Worm (Caenorhabditis elegans) whole organism, young adult: ENCODE data around the gene B0454.26.

ENCODE experiments used
- C17E4.6 ChIP-seq: fragments of 200-800 bp; sonication (Bioruptor generic); IDR thresholded peaks from 2 replicates; pipeline ENCODE4 v1.3.6; 2022; ENCODE audit warnings: missing genetic modification reagents, missing genetic modification characterization, missing compliant biosample characterization
- F10E7.11 ChIP-seq: sonication (generic microtip); optimal IDR thresholded peaks from 2 replicates; lab custom pipeline; 2017; ENCODE audit warnings: mild to moderate bottlenecking, missing genetic modification characterization, moderate library complexity, missing compliant biosample characterization
- F23B12.7 ChIP-seq: sonication (generic microtip); optimal IDR thresholded peaks from 2 replicates; lab custom pipeline; 2017; ENCODE audit warnings: missing genetic modification characterization, mild to moderate bottlenecking, missing compliant biosample characterization, antibody characterized with exemption, moderate library complexity; ENCODE audit not compliant: insufficient read depth
- K12H6.12 ChIP-seq: fragments of 200-800 bp; sonication (Bioruptor generic); optimal IDR thresholded peaks from 2 replicates; lab custom pipeline; 2018; ENCODE audit warnings: mild to moderate bottlenecking, missing genetic modification characterization, missing compliant biosample characterization
- T07F8.4 ChIP-seq: sonication (generic microtip); optimal IDR thresholded peaks from 2 replicates; lab custom pipeline; 2016; ENCODE audit warnings: mild to moderate bottlenecking, missing genetic modification characterization, moderate library complexity, missing compliant biosample characterization
- T26A5.8 ChIP-seq: sonication (generic microtip); optimal IDR thresholded peaks from 2 replicates; lab custom pipeline; 2016; ENCODE audit warnings: missing genetic modification characterization, missing compliant biosample characterization
- Y95B8A.8 ChIP-seq: fragments of 200-800 bp; sonication (Bioruptor generic); IDR thresholded peaks from 2 replicates; pipeline ENCODE4 v1.3.6; 2022; ENCODE audit warnings: missing genetic modification reagents, missing genetic modification characterization, missing compliant biosample characterization
- akir-1 ChIP-seq: fragments of 200-800 bp; sonication (Bioruptor generic); optimal IDR thresholded peaks from 2 replicates; lab custom pipeline; 2018; ENCODE audit warnings: mild to moderate bottlenecking, missing genetic modification characterization, moderate library complexity, missing compliant biosample characterization
- ama-1 ChIP-seq, 3 experiments: fragments of 150-350 bp in 1 of 3; sonication (generic microtip) in 2 of 3; optimal IDR thresholded peaks; 2 replicates each; lab custom pipeline; 2014 to 2018; ENCODE audit warnings: missing biosample characterization in 2 of 3, missing genetic modification characterization in 2 of 3, missing genetic modification reagents in 2 of 3
- attf-3 ChIP-seq: fragments of 200-800 bp; sonication (Bioruptor generic); conservative IDR thresholded peaks from 2 replicates; pipeline ENCODE4 v1.3.6; 2022; ENCODE audit warnings: missing genetic modification reagents, missing genetic modification characterization, missing compliant biosample characterization
- ccch-3 ChIP-seq: fragments of 200-800 bp; sonication (Bioruptor generic); optimal IDR thresholded peaks from 2 replicates; lab custom pipeline; 2018; ENCODE audit warnings: mild to moderate bottlenecking, missing genetic modification characterization, missing compliant biosample characterization
- ceh-79 ChIP-seq: sonication (generic microtip); optimal IDR thresholded peaks from 2 replicates; lab custom pipeline; 2017; ENCODE audit warnings: mild to moderate bottlenecking, missing genetic modification characterization, missing compliant biosample characterization
- chd-7 ChIP-seq: sonication (generic microtip); optimal IDR thresholded peaks from 2 replicates; lab custom pipeline; 2016; ENCODE audit warnings: mild to moderate bottlenecking, missing genetic modification characterization, moderate library complexity, missing compliant biosample characterization
- dpl-1 ChIP-seq: fragments of 150-350 bp; optimal IDR thresholded peaks from 2 replicates; lab custom pipeline; 2014; ENCODE audit warnings: missing biosample characterization, missing genetic modification reagents, missing genetic modification characterization
- efl-1 ChIP-seq: fragments of 150-350 bp; optimal IDR thresholded peaks from 2 replicates; lab custom pipeline; 2014; ENCODE audit warnings: missing biosample characterization, missing genetic modification reagents, missing genetic modification characterization
- lin-26 ChIP-seq: fragments of 200-800 bp; sonication (Bioruptor generic); IDR thresholded peaks from 2 replicates; pipeline ENCODE4 v1.3.6; 2022; ENCODE audit warnings: missing genetic modification reagents, missing genetic modification characterization, missing compliant biosample characterization
- lin-54 ChIP-seq: fragments of 200-800 bp; sonication (Bioruptor generic); optimal IDR thresholded peaks from 2 replicates; lab custom pipeline; 2018; ENCODE audit warnings: mild to moderate bottlenecking, missing genetic modification characterization, missing compliant biosample characterization
- lir-1 ChIP-seq: fragments of 200-800 bp; sonication (Bioruptor generic); conservative IDR thresholded peaks from 2 replicates; pipeline ENCODE4 v1.3.6; 2022; ENCODE audit warnings: missing genetic modification reagents, missing genetic modification characterization, missing compliant biosample characterization
- lsy-27 ChIP-seq: sonication (generic microtip); optimal IDR thresholded peaks from 2 replicates; lab custom pipeline; 2017; ENCODE audit warnings: missing genetic modification characterization, mild to moderate bottlenecking, missing compliant biosample characterization, antibody characterized with exemption, missing genotype, borderline replicate concordance; ENCODE audit not compliant: insufficient read depth
- madf-6 ChIP-seq: fragments of 200-800 bp; sonication (Bioruptor generic); IDR thresholded peaks from 2 replicates; pipeline ENCODE4 v1.3.6; 2022; ENCODE audit warnings: missing genetic modification reagents, missing genetic modification characterization, missing compliant biosample characterization
- mel-28 ChIP-seq: sonication (generic microtip); optimal IDR thresholded peaks from 2 replicates; lab custom pipeline; 2016; ENCODE audit warnings: borderline replicate concordance, mild to moderate bottlenecking, missing genetic modification characterization, missing compliant biosample characterization
- mes-4 ChIP-seq: sonication (generic microtip); optimal IDR thresholded peaks from 2 replicates; lab custom pipeline; 2016; ENCODE audit warnings: missing genotype, missing genetic modification characterization, missing compliant biosample characterization
- nfya-1 ChIP-seq: sonication (generic microtip); optimal IDR thresholded peaks from 2 replicates; lab custom pipeline; 2017; ENCODE audit warnings: antibody characterized with exemption, missing compliant biosample characterization, missing genetic modification characterization, borderline replicate concordance; ENCODE audit not compliant: insufficient read depth
- nfyb-1 ChIP-seq: fragments of 200-800 bp; sonication (Bioruptor generic); IDR thresholded peaks from 2 replicates; pipeline ENCODE4 v1.3.6; 2022; ENCODE audit warnings: missing genetic modification reagents, missing genetic modification characterization, missing compliant biosample characterization
- nhr-120 ChIP-seq: fragments of 200-800 bp; sonication (Bioruptor generic); IDR thresholded peaks from 2 replicates; pipeline ENCODE4 v1.3.6; 2022; ENCODE audit warnings: missing genetic modification characterization, missing compliant biosample characterization
- nhr-80 ChIP-seq: sonication (generic microtip); optimal IDR thresholded peaks from 2 replicates; lab custom pipeline; 2016; ENCODE audit warnings: missing genetic modification characterization, missing compliant biosample characterization
- nhr-90 ChIP-seq: sonication (generic microtip); optimal IDR thresholded peaks from 2 replicates; lab custom pipeline; 2016; ENCODE audit warnings: missing genotype, mild to moderate bottlenecking, missing genetic modification characterization, missing compliant biosample characterization
- repo-1 ChIP-seq: sonication (generic microtip); optimal IDR thresholded peaks from 2 replicates; lab custom pipeline; 2017; ENCODE audit warnings: mild to moderate bottlenecking, missing genetic modification characterization, missing compliant biosample characterization
- rpc-1 ChIP-seq, 2 experiments: fragments of 150-350 bp in 1 of 2; sonication (generic microtip) in 1 of 2; optimal IDR thresholded peaks; 2 replicates each; lab custom pipeline; 2014 to 2018; ENCODE audit warnings: missing biosample characterization in 1 of 2, missing genetic modification characterization in 1 of 2, missing genetic modification reagents in 1 of 2, missing genotype in 1 of 2
- snpc-3.4 ChIP-seq: sonication (generic microtip); optimal IDR thresholded peaks from 2 replicates; lab custom pipeline; 2017; ENCODE audit warnings: missing genetic modification characterization, mild to moderate bottlenecking, missing compliant biosample characterization, antibody characterized with exemption, moderate library complexity, missing genotype, missing genetic modification reagents
- somi-1 ChIP-seq: fragments of 200-800 bp; sonication (Bioruptor generic); optimal IDR thresholded peaks from 2 replicates; lab custom pipeline; 2018; ENCODE audit warnings: mild to moderate bottlenecking, missing genetic modification characterization, missing compliant biosample characterization
- tbp1 ChIP-seq: fragments of 200-800 bp; sonication (Bioruptor generic); optimal IDR thresholded peaks from 2 replicates; lab custom pipeline; 2018; ENCODE audit warnings: mild to moderate bottlenecking, missing genetic modification characterization, missing compliant biosample characterization
- tbx-9 ChIP-seq: sonication (generic microtip); optimal IDR thresholded peaks from 2 replicates; lab custom pipeline; 2016; ENCODE audit warnings: borderline replicate concordance, missing genetic modification characterization, inconsistent platforms, missing compliant biosample characterization
- tlf-1 ChIP-seq: fragments of 200-800 bp; sonication (Bioruptor generic); optimal IDR thresholded peaks from 2 replicates; lab custom pipeline; 2018; ENCODE audit warnings: mild to moderate bottlenecking, missing genetic modification characterization, missing compliant biosample characterization
- unc-130 ChIP-seq: sonication (generic microtip); optimal IDR thresholded peaks from 2 replicates; lab custom pipeline; 2016; ENCODE audit warnings: missing genetic modification reagents, missing genetic modification characterization, missing compliant biosample characterization
- ztf-28 ChIP-seq: fragments of 200-800 bp; sonication (Bioruptor generic); IDR thresholded peaks from 2 replicates; pipeline ENCODE4 v1.3.6; 2022; ENCODE audit warnings: missing genetic modification reagents, missing genetic modification characterization, missing compliant biosample characterization

The B0454.26 gene

DNA sequence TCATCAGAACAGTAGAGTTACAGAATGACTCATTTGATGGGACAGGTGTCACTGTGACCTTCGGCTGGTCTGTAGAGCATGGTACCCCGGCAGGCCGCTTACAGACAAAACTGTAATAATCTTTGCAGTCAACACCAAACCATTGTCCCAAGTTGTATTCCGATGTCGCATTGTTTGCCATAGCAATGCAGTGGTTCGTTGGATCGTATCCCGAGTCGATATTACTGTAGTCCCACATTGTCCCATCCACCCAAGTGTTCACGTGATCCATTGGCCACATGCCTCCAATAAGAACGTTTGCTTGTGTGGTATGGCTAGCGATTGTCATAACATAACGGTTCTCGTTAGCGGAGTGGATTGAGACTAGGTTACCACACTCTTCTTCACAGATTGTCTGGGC lies 17.5 kb downstream of the B0454.26 start:
- TF ChIP-seq lin-54 (GFP tag; lab: Kevin White, UChicago): no peak

DNA sequence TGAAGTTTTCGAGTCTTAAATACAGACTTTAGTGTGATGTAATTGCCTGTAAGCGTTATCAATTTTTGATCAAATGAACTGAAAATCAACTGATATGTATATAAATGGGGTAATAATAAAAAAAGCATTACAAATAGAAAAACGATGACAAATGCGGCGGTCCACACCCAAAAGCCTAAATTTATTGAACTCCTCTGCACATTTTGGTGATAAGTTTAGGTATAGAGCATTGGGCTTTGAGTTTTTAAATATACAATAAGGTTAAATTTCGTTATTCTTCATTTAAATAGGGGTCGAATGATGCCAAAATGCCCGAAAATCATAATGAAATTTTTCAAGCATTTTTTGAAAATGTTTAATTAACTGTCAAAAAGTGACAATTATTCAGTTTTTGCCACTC lies 18.5 kb downstream of the B0454.26 start, which contains the start of gene clec-3:
clec-3 (minus strand) TSS at position 101 of the 400 bp plus-strand sequence.
- TF ChIP-seq F10E7.11 (tag; lab: Kevin White, UChicago) (no peak), F23B12.7 (no peak), ama-1 (optimal IDR thresholded peaks at IDR 0.05; lab: Kevin White, UChicago) (no peak), ama-1 (GFP tag; optimal IDR thresholded peaks at IDR 0.05; lab: Kevin White, UChicago) (no peak)

DNA sequence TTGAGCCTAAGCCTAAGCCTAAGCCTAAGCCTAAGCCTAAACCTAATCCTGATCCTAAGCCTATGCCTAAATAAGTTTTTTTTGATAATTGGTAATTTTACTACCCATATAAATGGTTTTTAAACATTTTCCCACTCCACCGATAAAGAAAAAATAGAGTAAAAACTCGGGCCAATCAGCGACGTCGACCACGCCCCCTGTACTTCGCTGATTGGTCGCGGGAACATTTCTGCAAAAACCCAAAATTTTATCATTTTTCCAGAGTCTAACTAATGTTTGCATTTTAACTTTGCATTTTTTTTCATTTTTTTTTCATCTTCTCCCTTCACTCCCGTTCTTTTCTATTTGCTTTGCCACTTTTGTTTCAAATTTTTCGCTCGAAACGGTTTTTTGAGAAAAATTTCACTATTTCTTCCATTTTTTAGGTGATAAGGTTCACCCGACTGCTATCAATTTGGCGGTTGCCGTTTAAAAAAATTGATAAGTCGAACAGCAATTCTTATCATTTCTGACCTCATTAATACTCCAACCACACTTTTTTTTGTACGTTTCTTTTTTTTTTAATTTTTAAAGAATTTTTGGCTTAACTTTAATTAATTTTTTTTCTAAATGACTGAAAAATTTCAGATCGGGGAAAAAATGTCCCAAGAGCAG lies 24.0 kb downstream of the B0454.26 start, which contains the start of gene C41H7.2:
C41H7.2 (plus strand) TSS at position 622 of the 654 bp plus-strand sequence.
- TF ChIP-seq nhr-80: peak; percentile 71
- TF ChIP-seq lir-1 (GFP tag; lab: Robert Waterston, UW): no peak
- TF ChIP-seq nfyb-1 (GFP tag; lab: Robert Waterston, UW): peak; percentile 93

DNA sequence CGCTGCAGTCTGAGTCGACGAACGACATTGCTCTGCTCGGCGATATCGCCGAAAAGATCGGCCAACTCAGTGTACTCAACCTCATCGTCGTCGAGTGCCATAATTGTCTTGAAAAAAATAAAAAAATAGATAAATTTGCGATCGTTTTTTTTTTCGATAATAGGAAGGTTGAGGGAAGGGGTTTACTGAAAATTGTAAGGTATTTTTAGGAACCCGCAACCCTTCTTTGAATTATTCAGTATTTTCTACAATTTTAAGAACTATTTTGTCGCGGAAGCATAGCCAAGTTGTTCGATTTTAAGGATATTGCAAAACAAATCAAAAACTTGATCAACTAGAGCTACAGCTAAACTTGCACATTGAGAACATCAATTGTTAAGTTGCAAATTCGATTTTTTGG lies 26.2 kb downstream of the B0454.26 start, which contains the start of gene C41H7.9:
C41H7.9 (minus strand) TSS at position 101 of the 400 bp plus-strand sequence.
- TF ChIP-seq tbx-9 (tag; lab: Kevin White, UChicago): no peak

DNA sequence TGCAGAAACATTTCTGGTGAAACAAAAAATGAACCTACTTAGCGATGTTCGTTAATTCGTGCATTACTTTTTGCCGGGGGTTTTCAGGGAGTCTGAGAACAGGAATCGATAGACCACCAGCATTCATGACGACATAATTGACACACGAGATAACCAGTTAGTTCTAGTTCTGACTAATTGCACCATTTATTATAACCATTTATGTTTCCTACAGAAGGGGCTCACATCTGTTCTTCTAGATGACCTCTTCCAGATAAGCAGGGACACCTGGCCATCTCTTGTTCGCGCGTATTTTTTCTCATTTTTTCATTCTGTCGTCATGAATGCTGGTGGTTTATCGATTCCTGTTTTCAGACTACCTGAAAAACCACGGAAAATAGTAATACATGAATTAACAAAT lies 30.0 kb downstream of the B0454.26 start, which contains the start of gene sdz-5:
sdz-5 (plus strand) TSS at position 301 of the 400 bp plus-strand sequence.
- TF ChIP-seq ccch-3 (GFP tag; lab: Kevin White, UChicago): no peak
- TF ChIP-seq C17E4.6 (GFP tag; lab: Robert Waterston, UW): no peak
- TF ChIP-seq chd-7: no peak
- TF ChIP-seq unc-130 (GFP tag; lab: Kevin White, UChicago): no peak
- no peak for TF ChIP-seq T07F8.4 (tag; lab: Kevin White, UChicago)
- TF ChIP-seq dpl-1 (GFP tag; lab: Kevin White, UChicago): no peak
- TF ChIP-seq tbp1: no peak
- TF ChIP-seq lin-26: no peak
- TF ChIP-seq ztf-28: no peak

DNA sequence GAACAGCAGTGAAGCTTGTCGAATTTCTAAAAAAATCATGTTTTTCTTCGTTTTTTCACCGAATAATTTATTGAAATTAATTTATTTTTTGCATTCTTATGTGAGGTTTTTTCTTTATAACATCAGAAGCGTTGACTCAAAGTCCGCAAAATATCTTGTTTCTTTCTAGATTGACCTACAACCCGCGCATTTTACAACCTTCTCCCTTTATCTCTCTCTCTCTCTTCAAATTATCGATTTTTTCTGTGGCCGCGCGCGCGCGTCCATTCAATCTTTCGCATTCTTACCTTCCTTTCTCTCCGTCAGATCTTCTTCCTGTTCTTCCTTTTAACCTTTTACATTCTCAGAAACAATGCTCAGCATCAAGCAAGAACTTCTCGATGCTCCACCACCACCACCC lies 32.9 kb downstream of the B0454.26 start, which contains the start of gene lido-12:
lido-12 (plus strand) TSS at position 301 of the 400 bp plus-strand sequence.
- no peak for TF ChIP-seq ama-1 (optimal IDR thresholded peaks at IDR 0.05; lab: Kevin White, UChicago)
- TF ChIP-seq ama-1 (GFP tag; optimal IDR thresholded peaks at IDR 0.05; lab: Kevin White, UChicago): no peak
- no peak for TF ChIP-seq Y95B8A.8 (GFP tag; lab: Robert Waterston, UW)
- no peak for TF ChIP-seq attf-3 (GFP tag; lab: Robert Waterston, UW)
- TF ChIP-seq rpc-1 (optimal IDR thresholded peaks at IDR 0.05; lab: Kevin White, UChicago): no peak
- TF ChIP-seq rpc-1 (tag; optimal IDR thresholded peaks at IDR 0.05; lab: Kevin White, UChicago): no peak
- no peak for TF ChIP-seq tlf-1 (GFP tag; lab: Kevin White, UChicago)
- TF ChIP-seq F10E7.11 (tag; lab: Kevin White, UChicago): no peak
- TF ChIP-seq repo-1 (tag; lab: Kevin White, UChicago): no peak
- TF ChIP-seq mel-28 (tag; lab: Kevin White, UChicago): no peak
- TF ChIP-seq nhr-90 (tag; lab: Kevin White, UChicago): no peak
- TF ChIP-seq T26A5.8 (tag; lab: Kevin White, UChicago): no peak
- TF ChIP-seq nhr-120 (GFP tag; lab: Robert Waterston, UW): no peak

DNA sequence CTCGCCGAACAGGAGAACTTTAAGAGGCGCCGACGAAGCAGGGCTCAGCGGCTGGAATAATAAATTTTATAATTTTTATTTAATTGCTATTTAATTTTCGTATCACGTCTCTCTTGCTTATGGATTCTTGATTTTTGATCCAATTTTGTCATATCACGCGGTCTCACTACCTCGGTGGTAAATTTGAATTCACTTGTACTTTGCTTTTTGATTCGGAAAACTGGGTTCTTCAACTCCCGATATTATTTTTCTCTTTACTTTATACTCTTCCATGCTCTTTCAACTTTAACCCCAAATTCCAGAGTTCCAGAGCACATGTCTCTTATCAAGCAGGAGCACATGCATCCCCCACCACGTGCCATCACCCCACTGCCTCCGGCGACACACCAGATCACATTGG lies 34.7 kb downstream of the B0454.26 start, which contains the start of gene lido-11:
lido-11 (plus strand) TSS at position 301 of the 400 bp plus-strand sequence.
- TF ChIP-seq somi-1 (no peak), nfya-1 (tag; lab: Kevin White, UChicago) (no peak), efl-1 (GFP tag; lab: Kevin White, UChicago) (no peak), mes-4 (tag; lab: Kevin White, UChicago) (no peak), lsy-27 (no peak), snpc-3.4 (tag; lab: Kevin White, UChicago) (no peak), ama-1 (optimal IDR thresholded peaks at IDR 0.05; lab: Kevin White, UChicago) (no peak), ama-1 (GFP tag; optimal IDR thresholded peaks at IDR 0.05; lab: Kevin White, UChicago) (no peak), ceh-79 (tag; lab: Kevin White, UChicago) (no peak), K12H6.12 (tag; lab: Kevin White, UChicago) (no peak), akir-1 (GFP tag; lab: Kevin White, UChicago) (no peak), madf-6 (GFP tag; lab: Robert Waterston, UW) (no peak)
